Fruit fly (Drosophila melanogaster) whole organism: ENCODE measurements around the gene CG12523.

ENCODE experiments used
- CG8478 ChIP-seq: fragments of >200 bp; optimal IDR thresholded peaks from 2 replicates; lab custom pipeline; 2018; ENCODE audit warnings: inconsistent platforms
- Dll ChIP-seq: fragments of >200 bp; optimal IDR thresholded peaks from 2 replicates; lab custom pipeline; 2017
- EcR ChIP-seq, 2 experiments: fragments of >200 bp; optimal IDR thresholded peaks; 2 replicates each; lab custom pipeline; 2017; ENCODE audit warnings: missing biosample characterization in 2 of 2, missing genetic modification characterization in 2 of 2, missing genetic modification reagents in 2 of 2
- pan ChIP-seq: fragments of >200 bp; optimal IDR thresholded peaks from 2 replicates; lab custom pipeline; 2017
- psq ChIP-seq: fragments of >200 bp; optimal IDR thresholded peaks from 2 replicates; lab custom pipeline; 2017
- usp ChIP-seq: fragments of >200 bp; optimal IDR thresholded peaks from 2 replicates; lab custom pipeline; 2017; ENCODE audit warnings: missing biosample characterization, missing genetic modification characterization, mixed read lengths

DNA sequence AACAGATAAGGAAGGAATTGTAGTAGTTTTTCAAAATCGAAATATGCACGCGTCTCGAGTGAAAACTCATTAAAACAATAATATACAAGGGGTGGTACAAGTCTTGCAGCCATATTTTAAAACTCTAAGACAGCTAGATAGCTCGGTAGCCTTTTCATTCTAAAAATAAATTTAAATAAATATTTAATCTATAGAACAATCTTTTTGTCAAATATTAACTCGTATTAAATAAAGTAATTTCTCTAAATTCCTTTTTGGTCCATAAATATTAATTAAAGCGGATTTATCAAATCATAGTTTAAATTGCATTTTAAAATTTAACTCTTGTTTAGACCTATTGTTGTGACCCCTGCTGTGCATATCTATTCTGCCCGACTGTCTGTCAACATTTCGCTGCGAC lies 42.3 kb downstream of the CG12523 start:
- TF ChIP-seq psq (lab: Kevin White, UChicago) (no peak), pan (lab: Kevin White, UChicago) (no peak), usp (GFP tag; lab: Kevin White, UChicago) (no peak), EcR (GFP tag; optimal IDR thresholded peaks at IDR 0.05; lab: Kevin White, UChicago) (no peak), CG8478 (lab: Kevin White, UChicago) (no peak), Dll (no peak)
